Worm (Caenorhabditis elegans) whole organism, early embryonic: ENCODE measurements around the gene M03A1.3.

Source experiments
- aly-1 ChIP-seq: sonication (generic microtip); optimal IDR thresholded peaks from 2 replicates; lab custom pipeline; 2016; ENCODE audit warnings: missing genetic modification characterization, missing compliant biosample characterization
- ama-1 ChIP-seq: fragments of 150-350 bp; optimal IDR thresholded peaks from 2 replicates; lab custom pipeline; 2014
- flt-1 ChIP-seq: fragments of 200-800 bp; sonication (Bioruptor generic); IDR thresholded peaks from 2 replicates; pipeline ENCODE4 v1.3.6; 2022; ENCODE audit warnings: missing genetic modification characterization, missing compliant biosample characterization
- hmg-4 ChIP-seq: fragments of 200-800 bp; sonication (Bioruptor generic); optimal IDR thresholded peaks from 2 replicates; lab custom pipeline; 2018; ENCODE audit warnings: mild to moderate bottlenecking, missing genetic modification characterization, missing compliant biosample characterization
- scrt-1 ChIP-seq: fragments of 200-800 bp; sonication (Bioruptor generic); IDR thresholded peaks from 2 replicates; pipeline ENCODE4 v1.3.6; 2022; ENCODE audit warnings: missing genetic modification characterization, missing compliant biosample characterization
- sea-1 ChIP-seq: fragments of 200-800 bp; sonication (Bioruptor generic); conservative IDR thresholded peaks from 2 replicates; pipeline ENCODE4 v1.3.6; 2022; ENCODE audit warnings: missing genetic modification characterization, missing compliant biosample characterization
- tbx-11 ChIP-seq: fragments of 200-800 bp; sonication (Bioruptor generic); IDR thresholded peaks from 2 replicates; pipeline ENCODE4 v1.3.6; 2022; ENCODE audit warnings: missing genetic modification characterization, missing compliant biosample characterization
- tbx-37 ChIP-seq: fragments of 200-800 bp; sonication (Bioruptor generic); conservative IDR thresholded peaks from 2 replicates; pipeline ENCODE4 v1.3.6; 2022; ENCODE audit warnings: missing genetic modification reagents, missing genetic modification characterization, missing compliant biosample characterization
- tra-4 ChIP-seq: sonication (generic microtip); optimal IDR thresholded peaks from 2 replicates; lab custom pipeline; 2017; ENCODE audit warnings: missing genetic modification characterization, missing compliant biosample characterization

DNA sequence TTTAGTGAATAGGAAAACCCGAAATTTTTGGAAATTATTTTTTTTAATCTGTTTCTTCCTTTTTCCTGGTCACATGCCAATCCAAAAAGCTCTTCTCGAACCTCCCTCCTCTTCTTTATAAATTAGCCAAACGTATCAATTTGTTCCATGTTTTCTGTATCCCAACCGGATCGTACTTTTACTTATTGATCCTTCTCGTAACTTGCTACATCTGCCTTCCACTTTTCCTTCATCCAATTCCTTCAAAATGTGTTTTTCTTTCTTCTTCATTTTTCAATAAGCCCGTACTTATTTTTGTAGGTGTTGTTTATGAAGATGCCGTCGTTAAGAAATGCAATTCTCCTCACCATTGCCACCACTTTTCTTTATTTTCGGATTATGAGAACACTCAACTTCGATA lies 45.7 kb upstream of the M03A1.3 start, which contains the start of gene cyp-23A1:
- TF ChIP-seq ama-1 (lab: Kevin White, UChicago), result no peak
- TF ChIP-seq hmg-4 (GFP tag; lab: Kevin White, UChicago), result no peak
- no peak for TF ChIP-seq scrt-1 (GFP tag; lab: Robert Waterston, UW)
- no peak for TF ChIP-seq tra-4 (tag; lab: Kevin White, UChicago)
- TF ChIP-seq flt-1 (GFP tag; lab: Robert Waterston, UW), result no peak
- no peak for TF ChIP-seq aly-1
- TF ChIP-seq tbx-37, result no peak
- no peak for TF ChIP-seq sea-1 (GFP tag; lab: Robert Waterston, UW)
- TF ChIP-seq tbx-11 (GFP tag; lab: Robert Waterston, UW), result no peak
